Fruit fly (Drosophila melanogaster): ENCODE data around the gene CG7208.

Gene CG7208

DNA sequence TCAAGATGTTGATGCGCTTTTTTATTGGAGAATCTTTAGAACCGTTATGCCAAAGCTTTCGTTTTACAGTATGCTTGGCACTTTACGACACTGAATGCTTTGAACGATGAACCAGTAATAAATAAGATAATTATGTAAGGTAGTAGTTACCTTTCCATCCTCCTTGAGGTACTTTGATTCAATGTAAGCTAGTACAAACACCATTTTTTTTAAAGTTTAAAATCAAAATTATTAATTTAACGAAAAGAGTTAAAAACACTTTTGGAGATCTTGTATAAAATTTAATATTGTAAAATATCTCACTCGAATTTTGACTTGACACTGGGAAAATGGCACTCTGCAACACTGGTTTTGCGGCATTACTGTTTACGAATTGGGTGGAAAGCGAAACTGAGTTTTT, at the start of gene CG7208, which contains the start of gene Arp5 (continued):
- TF ChIP-seq z (GFP tag; IDR thresholded peaks at IDR 0.05) (no peak), sisA (GFP tag; IDR thresholded peaks at IDR 0.05) (peak; percentile 62), Trl (optimal IDR thresholded peaks at IDR 0.05) (no peak), Trl (GFP tag; optimal IDR thresholded peaks at IDR 0.05) (peak; percentile 46), ap (GFP tag; IDR thresholded peaks at IDR 0.05) (0 out of 2 replicates have a peak, but pooled peaks have one; percentile 30), CG7372 (GFP tag; IDR thresholded peaks at IDR 0.05) (peak; percentile 66), CG15073 (GFP tag; optimal IDR thresholded peaks at IDR 0.05) (no peak), NC2α (GFP tag; optimal IDR thresholded peaks at IDR 0.05) (peak; percentile 6), Hr39 (optimal IDR thresholded peaks at IDR 0.05) (no peak), CG4707 (GFP tag; optimal IDR thresholded peaks at IDR 0.05) (no peak), Hsf (GFP tag; optimal IDR thresholded peaks at IDR 0.05) (peak; percentile 76), pb (GFP tag; optimal IDR thresholded peaks at IDR 0.05) (no peak), Max (GFP tag; optimal IDR thresholded peaks at IDR 0.05) (peak; percentile 78), sr (GFP tag; IDR thresholded peaks at IDR 0.05) (no peak), CG4328 (GFP tag; optimal IDR thresholded peaks at IDR 0.05) (peak; percentile 49), Oaz (GFP tag; IDR thresholded peaks at IDR 0.05) (no peak), CG14710 (tag; optimal IDR thresholded peaks at IDR 0.05) (peak; percentile 86), CG2875 (GFP tag; optimal IDR thresholded peaks at IDR 0.05) (no peak), twi (tag; optimal IDR thresholded peaks at IDR 0.05) (peak; percentile 37), CG5180 (GFP tag; optimal IDR thresholded peaks at IDR 0.05) (no peak), gfzf (GFP tag; optimal IDR thresholded peaks at IDR 0.05) (peak; percentile 39), Ravus (GFP tag; IDR thresholded peaks at IDR 0.05) (no peak), ERR (GFP tag; optimal IDR thresholded peaks at IDR 0.05) (no peak), CrebB (tag; optimal IDR thresholded peaks at IDR 0.05) (peak; percentile 9), peb (GFP tag; IDR thresholded peaks at IDR 0.05) (no peak), sens-2 (GFP tag; IDR thresholded peaks at IDR 0.05) (no peak), HHEX (GFP tag; optimal IDR thresholded peaks at IDR 0.05) (peak; percentile 61), CG3995 (GFP tag; optimal IDR thresholded peaks at IDR 0.05) (peak; percentile 34), Blimp-1 (GFP tag; optimal IDR thresholded peaks at IDR 0.05) (peak; percentile 77), CG3838 (GFP tag; optimal IDR thresholded peaks at IDR 0.05) (peak; percentile 25), dysf (GFP tag; IDR thresholded peaks at IDR 0.05) (peak; percentile 70), Atf6 (GFP tag; IDR thresholded peaks at IDR 0.05) (peak; percentile 56; the same call in 1 of the 2 replicates), CG10462 (GFP tag; optimal IDR thresholded peaks at IDR 0.05) (peak; percentile 44), fu2 (GFP tag; optimal IDR thresholded peaks at IDR 0.05) (peak; percentile 62), so (GFP tag; IDR thresholded peaks at IDR 0.05) (no peak), Lhr (GFP tag; optimal IDR thresholded peaks at IDR 0.05) (peak; percentile 55), tll (GFP tag; optimal IDR thresholded peaks at IDR 0.05) (no peak), CG11085 (GFP tag; IDR thresholded peaks at IDR 0.05) (peak; percentile 59), Hand (GFP tag; optimal IDR thresholded peaks at IDR 0.05) (no peak), en (GFP tag; optimal IDR thresholded peaks at IDR 0.05) (peak; percentile 0), repo (GFP tag; optimal IDR thresholded peaks at IDR 0.05) (no peak), scrt (GFP tag; optimal IDR thresholded peaks at IDR 0.05) (peak; percentile 55), CG31365 (tag; optimal IDR thresholded peaks at IDR 0.05) (no peak), Vsx1 (GFP tag; optimal IDR thresholded peaks at IDR 0.05) (no peak), bcd (GFP tag; optimal IDR thresholded peaks at IDR 0.05) (peak; percentile 74), pros (GFP tag; optimal IDR thresholded peaks at IDR 0.05) (no peak), abd-A (tag; optimal IDR thresholded peaks at IDR 0.05) (no peak), Hmx (GFP tag; optimal IDR thresholded peaks at IDR 0.05) (no peak), pzg (GFP tag; optimal IDR thresholded peaks at IDR 0.05) (peak; percentile 51), CG30403 (GFP tag; optimal IDR thresholded peaks at IDR 0.05) (peak; percentile 84), pnt (GFP tag; optimal IDR thresholded peaks at IDR 0.05) (peak; percentile 18), pum (GFP tag; optimal IDR thresholded peaks at IDR 0.05) (peak; percentile 48)
